Fruit fly (Drosophila melanogaster) whole organism, adult: ENCODE data around the gene mRpL10.
A peak's percentile ranks its signal among the peaks of the same experiment; 100 is the strongest.

Source experiments
- CG11617 ChIP-seq: fragments of 200-800 bp; sonication (Bioruptor generic); optimal IDR thresholded peaks from 2 replicates; lab custom pipeline; 2017; ENCODE audit warnings: mild to moderate bottlenecking, missing biosample characterization, missing genetic modification reagents, missing genetic modification characterization
- CG12768 ChIP-seq: fragments of 200-800 bp; sonication (Bioruptor generic); optimal IDR thresholded peaks from 2 replicates; lab custom pipeline; 2017; ENCODE audit warnings: missing biosample characterization, missing genetic modification characterization, mild to moderate bottlenecking, moderate library complexity, missing genetic modification reagents
- CG14711 ChIP-seq: fragments of 200-800 bp; sonication (Bioruptor generic); optimal IDR thresholded peaks from 2 replicates; lab custom pipeline; 2018; ENCODE audit warnings: missing biosample characterization, mild to moderate bottlenecking, missing genetic modification characterization, moderate library complexity
- CG1620 ChIP-seq: fragments of 200-800 bp; sonication (Bioruptor generic); optimal IDR thresholded peaks from 2 replicates; lab custom pipeline; 2016; ENCODE audit warnings: missing biosample characterization, missing genetic modification characterization
- CG33017 ChIP-seq: fragments of 200-800 bp; sonication (Bioruptor generic); optimal IDR thresholded peaks from 2 replicates; lab custom pipeline; 2018; ENCODE audit warnings: missing biosample characterization, mild to moderate bottlenecking, missing genetic modification characterization, moderate library complexity
- CG5204 ChIP-seq: fragments of 200-800 bp; sonication (Bioruptor generic); optimal IDR thresholded peaks from 2 replicates; lab custom pipeline; 2016; ENCODE audit warnings: missing biosample characterization, missing genetic modification characterization
- CG7045 ChIP-seq: fragments of 200-800 bp; sonication (Bioruptor generic); optimal IDR thresholded peaks from 2 replicates; lab custom pipeline; 2017; ENCODE audit warnings: missing biosample characterization, mild to moderate bottlenecking, missing genetic modification characterization
- CG7101 ChIP-seq: fragments of 200-800 bp; sonication (Bioruptor generic); optimal IDR thresholded peaks from 2 replicates; lab custom pipeline; 2018; ENCODE audit warnings: missing biosample characterization, mild to moderate bottlenecking, missing genetic modification characterization, moderate library complexity
- Clk ChIP-seq: fragments of 200-800 bp; sonication (Bioruptor generic); optimal IDR thresholded peaks from 2 replicates; lab custom pipeline; 2017; ENCODE audit warnings: missing biosample characterization, missing genetic modification characterization
- Crg-1 ChIP-seq: fragments of 200-800 bp; sonication (Bioruptor generic); optimal IDR thresholded peaks from 2 replicates; lab custom pipeline; 2016; ENCODE audit warnings: missing biosample characterization, missing genetic modification characterization
- Hr96 ChIP-seq: fragments of 200-800 bp; sonication (Bioruptor generic); optimal IDR thresholded peaks from 2 replicates; lab custom pipeline; 2016; ENCODE audit warnings: missing biosample characterization, missing genetic modification characterization
- Mnt ChIP-seq: fragments of 200-800 bp; sonication (Bioruptor generic); optimal IDR thresholded peaks from 2 replicates; lab custom pipeline; 2016; ENCODE audit warnings: missing biosample characterization, mild to moderate bottlenecking, missing genetic modification characterization
- bab1 ChIP-seq: fragments of 200-800 bp; sonication (Bioruptor generic); optimal IDR thresholded peaks from 3 replicates; lab custom pipeline; 2019; ENCODE audit warnings: missing biosample characterization, mild to moderate bottlenecking, missing genetic modification characterization, moderate library complexity
- cic ChIP-seq: fragments of 200-800 bp; sonication (Bioruptor generic); optimal IDR thresholded peaks from 2 replicates; lab custom pipeline; 2017; ENCODE audit warnings: missing biosample characterization, mild to moderate bottlenecking, missing genetic modification characterization, moderate library complexity
- cnc ChIP-seq, 2 experiments: fragments of >200 bp; optimal IDR thresholded peaks; 2 replicates each; lab custom pipeline; 2017
- kay ChIP-seq: fragments of 200-800 bp; sonication (Bioruptor generic); peaks from one replicate; lab custom pipeline; 2016; ENCODE audit warnings: missing biosample characterization, missing genetic modification characterization, borderline replicate concordance
- ovo ChIP-seq: fragments of 200-800 bp; sonication (Bioruptor generic); optimal IDR thresholded peaks from 2 replicates; lab custom pipeline; 2016; ENCODE audit warnings: missing biosample characterization, missing genetic modification characterization
- pad ChIP-seq: fragments of 200-800 bp; sonication (Bioruptor generic); optimal IDR thresholded peaks from 3 replicates; lab custom pipeline; 2017; ENCODE audit warnings: missing biosample characterization, missing genetic modification characterization, mild to moderate bottlenecking, moderate library complexity, missing genetic modification reagents
- tj ChIP-seq: fragments of 200-800 bp; sonication (Bioruptor generic); optimal IDR thresholded peaks from 3 replicates; lab custom pipeline; 2017; ENCODE audit warnings: missing biosample characterization, mild to moderate bottlenecking, missing genetic modification characterization, moderate library complexity
- toe ChIP-seq: fragments of 200-800 bp; sonication (Bioruptor generic); optimal IDR thresholded peaks from 2 replicates; lab custom pipeline; 2016; ENCODE audit warnings: missing biosample characterization, missing genetic modification characterization

The mRpL10 gene

DNA sequence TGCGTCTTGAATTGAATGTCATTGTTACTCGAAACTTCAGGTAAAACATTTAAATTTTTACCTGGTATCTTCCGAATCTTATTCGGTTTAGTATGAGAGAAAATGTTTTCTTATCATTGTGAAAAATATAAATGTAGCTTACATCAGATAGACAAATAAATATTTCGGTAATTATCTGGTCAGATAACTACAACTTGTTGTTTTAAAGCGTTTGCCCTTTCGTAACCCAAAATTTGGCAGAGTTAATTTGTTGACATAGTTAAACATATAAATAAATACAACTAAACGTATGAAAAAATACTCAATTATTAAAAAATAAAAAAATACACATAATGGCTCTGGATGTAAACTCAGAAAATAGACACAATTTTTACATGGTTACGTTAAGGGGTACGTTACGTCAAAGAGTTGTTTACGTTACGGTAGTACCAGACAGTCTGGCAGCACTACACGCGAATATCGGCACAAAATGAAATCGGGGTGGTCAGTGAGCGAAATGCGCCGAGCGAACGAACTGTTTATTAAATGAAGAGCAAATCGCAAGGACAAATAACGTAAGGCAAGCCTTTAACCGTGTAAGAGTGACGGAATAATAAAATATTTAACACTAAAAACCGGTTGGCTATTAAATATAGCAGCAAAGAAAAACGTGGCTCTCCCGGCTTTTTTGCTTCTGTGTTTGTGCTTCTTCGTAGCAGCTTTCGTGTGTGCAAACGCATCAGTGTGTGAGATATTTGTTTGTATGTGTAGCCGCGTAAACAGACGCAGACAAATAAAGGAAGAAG is 21.0 kb upstream of the mRpL10 start:
- TF ChIP-seq CG14711 (tag; lab: Kevin White, UChicago) (no peak), CG7045 (peak; percentile 19), CG1620 (GFP tag; lab: Kevin White, UChicago) (no peak), kay (peak; percentile 93), ovo (GFP tag; lab: Kevin White, UChicago) (no peak), tj (GFP tag; lab: Kevin White, UChicago) (peak; percentile 12), pad (peak; percentile 35), cnc (optimal IDR thresholded peaks at IDR 0.05; lab: Kevin White, UChicago) (no peak), bab1 (GFP tag; lab: Kevin White, UChicago) (peak; percentile 13), cic (GFP tag; lab: Kevin White, UChicago) (peak; percentile 61), Mnt (GFP tag; lab: Kevin White, UChicago) (peak; percentile 77), Crg-1 (GFP tag; lab: Kevin White, UChicago) (peak; percentile 5), CG5204 (GFP tag; lab: Kevin White, UChicago) (no peak), CG12768 (GFP tag; lab: Kevin White, UChicago) (peak; percentile 5)

DNA sequence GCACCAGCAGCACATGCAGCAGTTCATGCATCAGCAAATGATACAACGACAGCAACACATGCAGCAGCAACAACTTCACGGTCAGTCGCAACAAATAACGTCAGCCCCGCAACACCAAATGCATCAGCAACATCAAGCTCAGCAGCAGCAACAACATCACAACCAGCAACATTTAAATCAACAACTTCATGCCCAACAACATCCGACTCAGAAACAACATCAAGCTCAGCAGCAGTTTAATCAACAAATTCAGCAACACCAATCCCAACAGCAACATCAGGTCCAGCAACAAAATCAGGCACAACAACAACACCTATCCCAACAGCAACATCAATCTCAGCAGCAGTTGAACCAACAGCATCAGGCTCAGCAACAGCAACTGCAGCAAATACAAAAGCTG is 7.9 kb upstream of the mRpL10 start:
- TF ChIP-seq CG12768 (GFP tag; lab: Kevin White, UChicago) = no peak
- TF ChIP-seq bab1 (GFP tag; lab: Kevin White, UChicago) = no peak
- TF ChIP-seq ovo (GFP tag; lab: Kevin White, UChicago) = no peak
- no peak for TF ChIP-seq CG11617 (GFP tag; lab: Kevin White, UChicago)
- TF ChIP-seq Clk = no peak
- TF ChIP-seq CG33017 (tag; lab: Kevin White, UChicago) = no peak
- TF ChIP-seq cnc (optimal IDR thresholded peaks at IDR 0.05; lab: Kevin White, UChicago) = no peak
- TF ChIP-seq CG7101 = no peak
- TF ChIP-seq CG1620 (GFP tag; lab: Kevin White, UChicago) = no peak
- no peak for TF ChIP-seq Hr96 (GFP tag; lab: Kevin White, UChicago)
- no peak for TF ChIP-seq pad
- no peak for TF ChIP-seq tj (GFP tag; lab: Kevin White, UChicago)
- TF ChIP-seq CG14711 (tag; lab: Kevin White, UChicago) = no peak
- TF ChIP-seq Crg-1 (GFP tag; lab: Kevin White, UChicago) = no peak
- TF ChIP-seq CG5204 (GFP tag; lab: Kevin White, UChicago) = no peak
- TF ChIP-seq toe = no peak
- TF ChIP-seq Mnt (GFP tag; lab: Kevin White, UChicago) = no peak
- no peak for TF ChIP-seq CG7045
- no peak for TF ChIP-seq cic (GFP tag; lab: Kevin White, UChicago)
- no peak for TF ChIP-seq kay

DNA sequence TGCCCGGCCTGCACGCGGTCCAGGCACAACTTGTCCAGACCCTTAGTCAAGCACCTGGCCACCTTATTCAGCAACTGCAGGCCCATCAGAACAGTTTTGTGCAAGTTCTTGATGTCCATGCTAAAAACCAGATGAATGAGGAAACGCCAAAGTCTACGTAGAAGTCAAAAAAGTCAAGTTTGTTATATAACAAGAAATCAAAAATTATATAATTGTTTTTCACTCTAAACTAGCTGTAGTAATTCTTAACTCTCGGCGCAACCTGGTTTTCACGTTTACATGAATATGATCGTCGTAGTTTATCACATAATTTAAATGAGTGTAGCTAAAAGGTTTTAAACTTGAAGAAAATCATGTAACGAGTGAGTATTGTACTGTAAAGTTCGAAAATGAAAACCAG is 978 bp downstream of the mRpL10 start:
- TF ChIP-seq ovo (GFP tag; lab: Kevin White, UChicago) = no peak
- no peak for TF ChIP-seq cnc (optimal IDR thresholded peaks at IDR 0.05; lab: Kevin White, UChicago)
- TF ChIP-seq CG7101 = no peak
- TF ChIP-seq Crg-1 (GFP tag; lab: Kevin White, UChicago) = no peak

DNA sequence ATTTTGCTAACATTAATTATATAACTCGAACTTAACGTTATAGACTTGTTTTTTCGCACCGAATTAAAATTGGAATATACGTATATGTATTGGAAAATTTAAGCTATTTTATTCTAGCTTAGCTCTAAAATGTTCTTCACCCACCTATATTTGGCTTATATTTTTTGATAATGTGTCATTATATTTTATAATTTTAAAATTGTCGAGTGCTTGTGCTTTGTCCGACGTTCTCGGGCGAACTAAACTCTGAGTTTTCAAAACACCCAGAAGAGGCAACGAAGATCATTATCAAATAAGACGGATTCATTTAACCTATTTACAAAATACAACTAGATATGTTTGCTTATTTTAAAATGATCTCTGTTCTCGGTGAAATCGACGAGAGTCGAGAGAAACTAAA is 3.0 kb downstream of the mRpL10 start:
- no peak for TF ChIP-seq bab1 (GFP tag; lab: Kevin White, UChicago)
- TF ChIP-seq CG11617 (GFP tag; lab: Kevin White, UChicago) = peak; percentile 43
- peak; percentile 97 for TF ChIP-seq kay

DNA sequence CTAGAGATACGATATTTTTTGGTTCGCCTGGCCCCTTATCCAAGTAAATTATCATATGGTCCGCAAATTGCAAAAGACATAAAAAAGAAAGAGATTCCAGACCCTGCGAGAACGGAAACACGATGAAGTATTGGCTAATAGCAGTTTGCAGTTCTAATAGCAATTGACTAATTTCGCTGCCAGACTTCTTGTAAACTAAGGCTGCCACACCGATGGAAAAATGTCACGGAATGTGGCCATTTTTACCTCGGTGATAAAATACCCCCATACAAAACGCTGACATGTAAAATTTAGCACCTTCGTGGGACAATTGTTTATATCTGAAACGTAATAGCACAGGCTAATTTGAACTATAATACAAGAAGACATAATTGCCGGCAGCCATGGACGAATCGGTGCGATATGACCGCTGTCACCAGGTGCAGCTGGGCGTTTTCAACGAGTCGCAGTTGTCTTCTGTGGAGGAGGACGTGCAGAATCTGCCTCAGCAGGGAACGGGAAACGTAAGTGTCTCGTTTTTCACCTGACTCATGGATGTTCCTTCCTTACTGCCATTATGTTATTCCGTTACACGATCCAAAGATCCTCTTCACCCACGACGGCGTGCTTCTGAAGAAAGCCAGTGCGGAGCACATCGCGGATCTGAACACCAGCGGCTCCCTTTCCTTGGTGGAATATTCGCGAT is 3.7 kb downstream of the mRpL10 start, which contains the start of the genes Tbc1d15-17 and CG11617:
Gene Tbc1d15-17 (plus strand): TSS at position 51 of the 685 bp plus-strand sequence.
Gene CG11617 (minus strand): TSS at position 169 of the 685 bp plus-strand sequence.
- TF ChIP-seq cic (GFP tag; lab: Kevin White, UChicago) (peak; percentile 35), Crg-1 (GFP tag; lab: Kevin White, UChicago) (no peak), ovo (GFP tag; lab: Kevin White, UChicago) (no peak), CG33017 (tag; lab: Kevin White, UChicago) (no peak), CG11617 (GFP tag; lab: Kevin White, UChicago) (peak; percentile 64), Clk (no peak), pad (peak; percentile 14), CG7101 (peak; percentile 1), cnc (optimal IDR thresholded peaks at IDR 0.05; lab: Kevin White, UChicago) (no peak), Hr96 (GFP tag; lab: Kevin White, UChicago) (no peak), CG14711 (tag; lab: Kevin White, UChicago) (no peak), Mnt (GFP tag; lab: Kevin White, UChicago) (no peak), toe (no peak), kay (no peak), bab1 (GFP tag; lab: Kevin White, UChicago) (peak; percentile 68), CG7045 (no peak), CG1620 (GFP tag; lab: Kevin White, UChicago) (peak; percentile 40), CG12768 (GFP tag; lab: Kevin White, UChicago) (no peak), CG5204 (GFP tag; lab: Kevin White, UChicago) (no peak), tj (GFP tag; lab: Kevin White, UChicago) (peak; percentile 99)
